Fruit fly (Drosophila melanogaster) whole organism, embryonic: ENCODE results near the gene CG5565.

Source experiments
- Bteb2 ChIP-seq: fragments of 200-800 bp; sonication (Bioruptor generic); optimal IDR thresholded peaks from 2 replicates; lab custom pipeline; 2016; ENCODE audit warnings: missing biosample characterization, missing genetic modification characterization
- CG10147 ChIP-seq: fragments of 200-800 bp; sonication (Bioruptor generic); optimal IDR thresholded peaks from 2 replicates; lab custom pipeline; 2019; ENCODE audit warnings: missing biosample characterization, mild to moderate bottlenecking, missing genetic modification characterization, moderate library complexity
- CG10274 ChIP-seq: fragments of 200-800 bp; sonication (Bioruptor generic); optimal IDR thresholded peaks from 3 replicates; lab custom pipeline; 2017; ENCODE audit warnings: missing biosample characterization, mild to moderate bottlenecking, missing genetic modification characterization
- CG10321 ChIP-seq: fragments of 200-800 bp; sonication (Bioruptor generic); IDR thresholded peaks from 2 replicates; pipeline ENCODE4 v1.3.6; 2022; ENCODE audit warnings: missing biosample characterization, missing genetic modification characterization
- CG10543 ChIP-seq: fragments of 200-800 bp; sonication (Bioruptor generic); optimal IDR thresholded peaks from 3 replicates; lab custom pipeline; 2017; ENCODE audit warnings: missing biosample characterization, mild to moderate bottlenecking, missing genetic modification characterization, moderate library complexity
- CG10654 ChIP-seq: fragments of 200-800 bp; sonication (Bioruptor generic); optimal IDR thresholded peaks from 2 replicates; lab custom pipeline; 2016; ENCODE audit warnings: missing biosample characterization, missing genetic modification characterization
- CG11398 ChIP-seq: fragments of 200-800 bp; sonication (Bioruptor generic); optimal IDR thresholded peaks from 2 replicates; lab custom pipeline; 2016; ENCODE audit warnings: missing biosample characterization, missing genetic modification characterization
- CG11504 ChIP-seq: fragments of 200-800 bp; sonication (Bioruptor generic); optimal IDR thresholded peaks from 3 replicates; lab custom pipeline; 2019; ENCODE audit warnings: missing biosample characterization, mild to moderate bottlenecking, missing genetic modification characterization, moderate library complexity
- CG11696 ChIP-seq: fragments of 200-800 bp; sonication (Bioruptor generic); IDR thresholded peaks from 2 replicates; pipeline ENCODE4 v1.3.6; 2022; ENCODE audit warnings: missing biosample characterization, missing genetic modification characterization
- CG12391 ChIP-seq: fragments of 200-800 bp; sonication (Bioruptor generic); optimal IDR thresholded peaks from 3 replicates; lab custom pipeline; 2018; ENCODE audit warnings: missing biosample characterization, mild to moderate bottlenecking, missing genetic modification characterization, moderate library complexity
- CG13424 ChIP-seq: fragments of 200-800 bp; sonication (Bioruptor generic); optimal IDR thresholded peaks from 2 replicates; lab custom pipeline; 2019; ENCODE audit warnings: missing biosample characterization, mild to moderate bottlenecking, missing genetic modification characterization, moderate library complexity
- CG14441 ChIP-seq: fragments of 200-800 bp; sonication (Bioruptor generic); IDR thresholded peaks from 2 replicates; pipeline ENCODE4 v1.3.6; 2022; ENCODE audit warnings: missing biosample characterization, missing genetic modification characterization
- CG1529 ChIP-seq: fragments of 200-800 bp; sonication (Bioruptor generic); optimal IDR thresholded peaks from 3 replicates; lab custom pipeline; 2018; ENCODE audit warnings: missing biosample characterization, missing genetic modification characterization
- CG17359 ChIP-seq: fragments of 200-800 bp; sonication (Bioruptor generic); optimal IDR thresholded peaks from 3 replicates; lab custom pipeline; 2018; ENCODE audit warnings: missing biosample characterization, mild to moderate bottlenecking, missing genetic modification characterization, moderate library complexity
- CG18262 ChIP-seq: fragments of 200-800 bp; optimal IDR thresholded peaks from 3 replicates; lab custom pipeline; 2019; ENCODE audit warnings: missing biosample characterization, mild to moderate bottlenecking, missing genetic modification characterization, moderate library complexity
- CG3065 ChIP-seq: fragments of 200-800 bp; sonication (Bioruptor generic); optimal IDR thresholded peaks from 2 replicates; lab custom pipeline; 2016; ENCODE audit warnings: missing biosample characterization, missing genetic modification characterization
- CG33213 ChIP-seq: fragments of 200-800 bp; sonication (Bioruptor generic); optimal IDR thresholded peaks from 3 replicates; lab custom pipeline; 2016; ENCODE audit warnings: missing biosample characterization, missing genetic modification characterization
- CG4424 ChIP-seq: fragments of 200-800 bp; sonication (Bioruptor generic); optimal IDR thresholded peaks from 3 replicates; lab custom pipeline; 2016; ENCODE audit warnings: missing biosample characterization, missing genetic modification characterization
- CG4707 ChIP-seq: fragments of 200-800 bp; sonication (Bioruptor generic); optimal IDR thresholded peaks from 2 replicates; lab custom pipeline; 2018; ENCODE audit warnings: missing biosample characterization, mild to moderate bottlenecking, missing genetic modification characterization, moderate library complexity
- CG7556 ChIP-seq: fragments of 200-800 bp; sonication (Bioruptor generic); optimal IDR thresholded peaks from 2 replicates; lab custom pipeline; 2017; ENCODE audit warnings: missing biosample characterization, mild to moderate bottlenecking, missing genetic modification characterization
- CG7839 ChIP-seq: fragments of 200-800 bp; sonication (Bioruptor generic); optimal IDR thresholded peaks from 3 replicates; lab custom pipeline; 2018; ENCODE audit warnings: missing biosample characterization, mild to moderate bottlenecking, missing genetic modification characterization, moderate library complexity
- D19B ChIP-seq: fragments of 200-800 bp; sonication (Bioruptor generic); optimal IDR thresholded peaks from 2 replicates; lab custom pipeline; 2017; ENCODE audit warnings: missing biosample characterization, mild to moderate bottlenecking, missing genetic modification characterization
- Dip3 ChIP-seq: fragments of 200-800 bp; sonication (Bioruptor generic); optimal IDR thresholded peaks from 3 replicates; lab custom pipeline; 2016; ENCODE audit warnings: missing biosample characterization, missing genetic modification characterization
- HHEX ChIP-seq: fragments of 200-800 bp; sonication (Bioruptor generic); optimal IDR thresholded peaks from 3 replicates; lab custom pipeline; 2017; ENCODE audit warnings: missing biosample characterization, mild to moderate bottlenecking, missing genetic modification characterization, missing genetic modification reagents
- HLHmδ ChIP-seq: fragments of 200-800 bp; sonication (Bioruptor generic); optimal IDR thresholded peaks from 2 replicates; lab custom pipeline; 2018; ENCODE audit warnings: missing biosample characterization, mild to moderate bottlenecking, missing genetic modification characterization, moderate library complexity
- HmgZ ChIP-seq: fragments of 200-800 bp; sonication (Bioruptor generic); optimal IDR thresholded peaks from 2 replicates; lab custom pipeline; 2018; ENCODE audit warnings: missing biosample characterization, mild to moderate bottlenecking, missing genetic modification characterization
- Hmx ChIP-seq: fragments of 200-800 bp; sonication (Bioruptor generic); optimal IDR thresholded peaks from 2 replicates; lab custom pipeline; 2016; ENCODE audit warnings: missing biosample characterization, missing genetic modification characterization
- Myb ChIP-seq: fragments of 200-800 bp; sonication (Bioruptor generic); optimal IDR thresholded peaks from 2 replicates; lab custom pipeline; 2016; ENCODE audit warnings: missing biosample characterization, missing genetic modification characterization
- NC2β ChIP-seq: fragments of 200-800 bp; sonication (Bioruptor generic); optimal IDR thresholded peaks from 2 replicates; lab custom pipeline; 2016; ENCODE audit warnings: missing biosample characterization, missing genetic modification characterization
- Neu2 ChIP-seq: fragments of 200-800 bp; sonication (Bioruptor generic); optimal IDR thresholded peaks from 3 replicates; lab custom pipeline; 2016; ENCODE audit warnings: missing biosample characterization, missing genetic modification characterization, borderline replicate concordance
- Opbp ChIP-seq: fragments of 200-800 bp; sonication (Bioruptor generic); IDR thresholded peaks from 3 replicates; pipeline ENCODE4 v1.3.6; 2022; ENCODE audit warnings: missing biosample characterization, missing genetic modification characterization; ENCODE audit not compliant: partially characterized antibody
- Optix ChIP-seq: fragments of 200-800 bp; sonication (Bioruptor generic); IDR thresholded peaks from 3 replicates; pipeline ENCODE4 v1.3.6; 2022; ENCODE audit warnings: missing biosample characterization, missing genetic modification characterization
- Pdp1 ChIP-seq, 2 experiments: fragments of 200-800 bp; sonication (Bioruptor generic); optimal IDR thresholded peaks; 3 replicates each; lab custom pipeline; 2016; ENCODE audit warnings: missing biosample characterization in 2 of 2, missing genetic modification characterization in 2 of 2, mild to moderate bottlenecking in 1 of 2, moderate library complexity in 1 of 2
- Xrp1 ChIP-seq: fragments of 200-800 bp; sonication (Bioruptor generic); IDR thresholded peaks from 2 replicates; pipeline ENCODE4 v1.3.6; 2022; ENCODE audit warnings: missing biosample characterization, missing genetic modification characterization
- ase ChIP-seq: fragments of 200-800 bp; sonication (Bioruptor generic); IDR thresholded peaks from 3 replicates; pipeline ENCODE4 v1.3.6; 2022; ENCODE audit warnings: missing biosample characterization, missing genetic modification characterization
- bab2 ChIP-seq: fragments of 200-800 bp; sonication (Bioruptor generic); optimal IDR thresholded peaks from 2 replicates; lab custom pipeline; 2016; ENCODE audit warnings: missing biosample characterization, missing genetic modification characterization
- bsh ChIP-seq, 2 experiments: fragments of 200-800 bp; sonication (Bioruptor generic); optimal IDR thresholded peaks; 2 replicates each; lab custom pipeline; 2017 to 2018; ENCODE audit warnings: mild to moderate bottlenecking in 2 of 2, missing biosample characterization in 2 of 2, missing genetic modification characterization in 2 of 2, moderate library complexity in 1 of 2
- chinmo ChIP-seq: fragments of 200-800 bp; sonication (Bioruptor generic); IDR thresholded peaks from 4 replicates; pipeline ENCODE4 v1.3.6; 2022; ENCODE audit warnings: missing biosample characterization, missing genetic modification characterization; ENCODE audit not compliant: partially characterized antibody
- corto ChIP-seq: fragments of 200-800 bp; sonication (Bioruptor generic); optimal IDR thresholded peaks from 2 replicates; lab custom pipeline; 2016; ENCODE audit warnings: missing biosample characterization, mild to moderate bottlenecking, missing genetic modification characterization, moderate library complexity
- crol ChIP-seq: fragments of 200-800 bp; sonication (Bioruptor generic); IDR thresholded peaks from 2 replicates; pipeline ENCODE4 v1.3.6; 2022; ENCODE audit warnings: missing biosample characterization, missing genetic modification characterization
- crp ChIP-seq, 2 experiments: fragments of 200-800 bp; sonication (Bioruptor generic); optimal IDR thresholded peaks; 2 replicates in 1 of 2; 3 replicates in 1 of 2; lab custom pipeline; 2017; ENCODE audit warnings: missing biosample characterization in 2 of 2, missing genetic modification characterization in 2 of 2, mild to moderate bottlenecking in 1 of 2, moderate library complexity in 1 of 2
- gce ChIP-seq: fragments of 200-800 bp; sonication (Bioruptor generic); IDR thresholded peaks from 3 replicates; pipeline ENCODE4 v1.3.6; 2022; ENCODE audit warnings: missing biosample characterization, missing genetic modification characterization
- ind ChIP-seq: fragments of 200-800 bp; sonication (Bioruptor generic); optimal IDR thresholded peaks from 3 replicates; lab custom pipeline; 2016; ENCODE audit warnings: missing biosample characterization, missing genetic modification characterization
- ken ChIP-seq: fragments of 200-800 bp; sonication (Bioruptor generic); IDR thresholded peaks from 3 replicates; pipeline ENCODE4 v1.3.6; 2022; ENCODE audit warnings: missing biosample characterization, missing genetic modification characterization
- mirr ChIP-seq: fragments of 200-800 bp; sonication (Bioruptor generic); optimal IDR thresholded peaks from 3 replicates; lab custom pipeline; 2018; ENCODE audit warnings: missing biosample characterization, mild to moderate bottlenecking, missing genetic modification characterization
- nerfin-1 ChIP-seq: fragments of 200-800 bp; sonication (Bioruptor generic); optimal IDR thresholded peaks from 3 replicates; lab custom pipeline; 2019; ENCODE audit warnings: missing biosample characterization, mild to moderate bottlenecking, missing genetic modification characterization, moderate library complexity
- otp ChIP-seq: fragments of 200-800 bp; sonication (Bioruptor generic); IDR thresholded peaks from 3 replicates; pipeline ENCODE4, ENCODE4 v1.3.6; 2022; ENCODE audit warnings: missing biosample characterization, missing genetic modification characterization
- pnt ChIP-seq: fragments of 200-800 bp; sonication (Bioruptor generic); optimal IDR thresholded peaks from 3 replicates; lab custom pipeline; 2016; ENCODE audit warnings: missing biosample characterization, missing genetic modification characterization
- psq ChIP-seq: fragments of 200-800 bp; sonication (Bioruptor generic); optimal IDR thresholded peaks from 2 replicates; lab custom pipeline; 2017; ENCODE audit warnings: missing biosample characterization, missing genetic modification characterization
- sisA ChIP-seq: fragments of 200-800 bp; sonication (Bioruptor generic); IDR thresholded peaks from 2 replicates; pipeline ENCODE4 v1.3.6; 2022; ENCODE audit warnings: missing biosample characterization, missing genetic modification characterization
- ttk ChIP-seq: fragments of 200-800 bp; sonication (Bioruptor generic); IDR thresholded peaks from 2 replicates; pipeline ENCODE4 v2.1.2; 2022; ENCODE audit warnings: missing biosample characterization, missing genetic modification characterization

Gene CG5565

DNA sequence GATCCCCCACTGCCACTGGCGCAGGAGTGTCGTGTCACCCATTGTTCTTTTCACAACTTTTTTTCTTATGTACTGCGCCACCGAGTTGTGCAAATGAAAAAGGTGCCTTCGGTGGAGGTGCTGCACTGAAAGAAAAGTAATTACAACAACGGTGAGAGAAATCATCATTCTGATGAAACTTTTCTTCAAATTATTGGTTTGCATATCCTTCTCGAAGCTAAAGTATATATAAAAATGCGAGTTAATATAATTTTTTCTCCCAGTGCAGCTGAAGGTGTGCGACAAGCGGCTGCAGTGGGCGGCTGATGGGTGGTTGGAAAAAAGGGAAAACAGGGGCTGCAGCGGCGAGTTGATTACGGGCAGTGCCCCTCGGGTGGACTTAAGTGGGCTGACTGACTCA lies 43.4 kb downstream of the CG5565 start:
- TF ChIP-seq pnt (no peak), Opbp (GFP tag; lab: Robert Waterston, UW) (no peak), Neu2 (GFP tag; lab: Kevin White, UChicago) (no peak), ken (GFP tag; lab: Robert Waterston, UW) (no peak), mirr (GFP tag; lab: Kevin White, UChicago) (no peak), Bteb2 (GFP tag; lab: Kevin White, UChicago) (no peak), bab2 (GFP tag; lab: Kevin White, UChicago) (no peak), CG10147 (GFP tag; lab: Kevin White, UChicago) (no peak), CG7556 (GFP tag; lab: Kevin White, UChicago) (no peak), CG7839 (peak; percentile 18), HmgZ (tag; lab: Kevin White, UChicago) (no peak), Dip3 (GFP tag; lab: Kevin White, UChicago) (no peak), otp (0 out of 3 replicates have a peak, but pooled peaks have one; percentile 17), CG4707 (GFP tag; lab: Kevin White, UChicago) (no peak), CG3065 (GFP tag; lab: Kevin White, UChicago) (no peak), bsh (GFP tag; optimal IDR thresholded peaks at IDR 0.05; lab: Kevin White, UChicago) (peak in 1 of 2 experiments; percentile 25), CG10274 (no peak), ind (no peak), CG10543 (GFP tag; lab: Kevin White, UChicago) (no peak), chinmo (GFP tag; lab: Robert Waterston, UW) (no peak), Pdp1 (GFP tag; optimal IDR thresholded peaks at IDR 0.05; lab: Kevin White, UChicago) (no peak), HLHmδ (GFP tag; lab: Kevin White, UChicago) (no peak), ttk (GFP tag; lab: Robert Waterston, UW) (no peak), psq (GFP tag; lab: Kevin White, UChicago) (no peak), Myb (GFP tag; lab: Kevin White, UChicago) (no peak), CG11504 (peak; percentile 13), Optix (GFP tag; lab: Robert Waterston, UW) (no peak), CG14441 (no peak), HHEX (GFP tag; lab: Kevin White, UChicago) (no peak), ase (GFP tag; lab: Robert Waterston, UW) (no peak), CG12391 (tag; lab: Kevin White, UChicago) (peak; percentile 19), crol (GFP tag; lab: Robert Waterston, UW) (no peak), nerfin-1 (tag; lab: Kevin White, UChicago) (no peak), CG10654 (GFP tag; lab: Kevin White, UChicago) (no peak), sisA (GFP tag; lab: Robert Waterston, UW) (peak; percentile 39; the same call in 1 of the 2 replicates), corto (no peak), NC2β (no peak), D19B (no peak), CG11696 (no peak), CG4424 (GFP tag; lab: Kevin White, UChicago) (no peak), CG10321 (GFP tag; lab: Robert Waterston, UW) (no peak), CG1529 (no peak), gce (GFP tag; lab: Robert Waterston, UW) (no peak), Xrp1 (GFP tag; lab: Robert Waterston, UW) (no peak; the same call in 1 of the 2 replicates), crp (GFP tag; optimal IDR thresholded peaks at IDR 0.05; lab: Kevin White, UChicago) (no peak), CG13424 (no peak), CG18262 (tag; lab: Kevin White, UChicago) (no peak), CG33213 (no peak), CG17359 (tag; lab: Kevin White, UChicago) (no peak), Hmx (GFP tag; lab: Kevin White, UChicago) (no peak), CG11398 (no peak)
